Worm (Caenorhabditis elegans): ENCODE measurements around the gene str-35.
A peak's percentile ranks its signal among the peaks of the same experiment; 100 is the strongest.

str-35 gene

ce11 chrV:4507836-4508462 is 33.3 kb downstream of the str-35 start (continued):
- TF ChIP-seq nhr-90 (tag; optimal IDR thresholded peaks at IDR 0.05) (no peak), cebp-1 (GFP tag; IDR thresholded peaks at IDR 0.05) (no peak), cebp-1 (tag; optimal IDR thresholded peaks at IDR 0.05) (peak; percentile 44), F10E7.11 (tag; optimal IDR thresholded peaks at IDR 0.05) (no peak), madf-8 (GFP tag; conservative IDR thresholded peaks at IDR 0.05) (no peak), T07F8.4 (tag; optimal IDR thresholded peaks at IDR 0.05) (no peak), tbp1 (GFP tag; optimal IDR thresholded peaks at IDR 0.05) (no peak), B0035.1 (tag; optimal IDR thresholded peaks at IDR 0.05) (no peak), Y79H2A.3 (GFP tag; conservative IDR thresholded peaks at IDR 0.05) (no peak), ets-4 (GFP tag; optimal IDR thresholded peaks at IDR 0.05) (no peak), egl-18 (GFP tag; IDR thresholded peaks at IDR 0.05) (no peak), Y53F4B.3 (GFP tag; IDR thresholded peaks at IDR 0.05) (no peak), nhr-80 (tag; optimal IDR thresholded peaks at IDR 0.05) (no peak), let-607 (tag; optimal IDR thresholded peaks at IDR 0.05) (no peak), egrh-3 (GFP tag; IDR thresholded peaks at IDR 0.05) (no peak), ceh-58 (GFP tag; IDR thresholded peaks at IDR 0.05) (no peak), ama-1 (optimal IDR thresholded peaks at IDR 0.05) (no peak), ama-1 (GFP tag; optimal IDR thresholded peaks at IDR 0.05) (peak in 1 of 2 experiments; percentile 35), B0019.2 (GFP tag; conservative IDR thresholded peaks at IDR 0.05) (no peak), dpff-1 (tag; optimal IDR thresholded peaks at IDR 0.05) (no peak), snpc-4 (GFP tag; optimal IDR thresholded peaks at IDR 0.05) (peak; percentile 1), snpc-4 (tag; optimal IDR thresholded peaks at IDR 0.05) (no peak), nhr-120 (GFP tag; IDR thresholded peaks at IDR 0.05) (no peak), aptf-2 (GFP tag; conservative IDR thresholded peaks at IDR 0.05) (no peak), fkh-3 (tag; optimal IDR thresholded peaks at IDR 0.05) (no peak), atf-7 (tag; optimal IDR thresholded peaks at IDR 0.05) (no peak), hrde-1 (tag; optimal IDR thresholded peaks at IDR 0.05; ENCODE audit: borderline replicate concordance) (no peak), unc-62 (GFP tag; optimal IDR thresholded peaks at IDR 0.05) (peak; percentile 86), chd-7 (tag; optimal IDR thresholded peaks at IDR 0.05) (no peak), snpc-1.3 (tag; optimal IDR thresholded peaks at IDR 0.05; ENCODE audit: insufficient read depth) (no peak), ceh-100 (GFP tag; IDR thresholded peaks at IDR 0.05) (no peak), zfh-2 (GFP tag; conservative IDR thresholded peaks at IDR 0.05) (peak; percentile 73), rcor-1 (GFP tag; IDR thresholded peaks at IDR 0.05) (no peak), ztf-22 (GFP tag; optimal IDR thresholded peaks at IDR 0.05) (no peak), Y53G8AR.9 (GFP tag; conservative IDR thresholded peaks at IDR 0.05) (no peak), ztf-28 (GFP tag; IDR thresholded peaks at IDR 0.05) (no peak), him-1 (tag; optimal IDR thresholded peaks at IDR 0.05) (no peak), attf-5 (GFP tag; optimal IDR thresholded peaks at IDR 0.05) (no peak), lin-54 (GFP tag; optimal IDR thresholded peaks at IDR 0.05) (no peak), aptf-3 (GFP tag; IDR thresholded peaks at IDR 0.05) (no peak), ztf-3 (GFP tag; optimal IDR thresholded peaks at IDR 0.05) (no peak), hlh-12 (tag; optimal IDR thresholded peaks at IDR 0.05) (no peak), akir-1 (GFP tag; optimal IDR thresholded peaks at IDR 0.05) (no peak), B0261.1 (tag; optimal IDR thresholded peaks at IDR 0.05) (no peak), hlh-26 (GFP tag; conservative IDR thresholded peaks at IDR 0.05) (no peak), xnd-1 (tag; optimal IDR thresholded peaks at IDR 0.05) (no peak), T26A5.8 (tag; optimal IDR thresholded peaks at IDR 0.05) (no peak), sdz-38 (tag; optimal IDR thresholded peaks at IDR 0.05) (no peak), ceh-91 (GFP tag; IDR thresholded peaks at IDR 0.05) (no peak), athp-1 (tag; optimal IDR thresholded peaks at IDR 0.05) (no peak)

Measured in whole organism, young adult.